Worm (Caenorhabditis elegans): ENCODE data around the gene T19D12.6.

DNA sequence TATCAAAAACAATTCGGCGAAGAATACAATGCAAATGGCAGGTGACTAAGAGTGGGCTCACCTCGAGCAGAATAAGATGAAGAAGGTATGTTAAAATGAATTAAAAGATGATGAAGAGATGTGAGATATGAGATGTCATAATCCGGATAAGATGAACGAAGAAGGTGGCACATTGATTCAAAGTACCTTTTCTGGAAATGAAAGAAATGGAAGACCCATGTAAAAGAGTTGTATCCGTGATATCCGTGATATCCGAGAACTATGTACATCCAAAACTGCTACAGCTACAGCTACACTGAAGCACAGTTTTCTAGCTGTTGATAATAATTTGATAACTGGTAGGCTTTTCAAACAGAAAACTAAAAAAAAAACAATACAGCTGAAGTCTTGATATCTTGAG, 6.1 kb upstream of the T19D12.6 start, which contains the start of gene oig-8:
- no peak for TF ChIP-seq dao-5 (tag; optimal IDR thresholded peaks at IDR 0.05)
- no peak for TF ChIP-seq him-1 (tag; optimal IDR thresholded peaks at IDR 0.05)
- no peak for TF ChIP-seq W03F9.2 (tag; optimal IDR thresholded peaks at IDR 0.05)

All from whole organism, L4/young adult.